Worm (Caenorhabditis elegans): ENCODE results near the gene C09B9.2.

Gene C09B9.2

DNA sequence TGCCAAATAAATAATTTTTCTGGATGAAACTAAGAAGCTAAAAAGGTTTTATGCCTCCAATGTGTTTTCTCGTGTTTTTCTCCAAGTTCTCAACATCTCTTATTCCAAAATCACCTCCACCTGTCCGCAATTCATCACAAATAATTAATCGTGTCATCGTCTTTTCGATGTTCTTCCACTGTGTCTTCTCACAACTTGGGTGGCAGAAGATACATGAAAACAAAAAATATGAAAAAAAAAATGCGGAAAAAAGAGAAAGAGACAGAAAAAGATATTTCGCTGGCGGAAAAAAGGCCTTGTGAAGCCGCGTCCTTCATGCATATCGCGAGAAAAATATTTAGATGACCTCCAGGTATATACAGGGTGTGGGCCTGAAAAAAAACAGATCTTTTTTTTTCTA is 44.7 kb downstream of the C09B9.2 start:
- peak in 1 of 2 experiments; percentile 16 for TF ChIP-seq unc-62 (GFP tag; optimal IDR thresholded peaks at IDR 0.05 in 1 of 2)
- TF ChIP-seq unc-62 (tag; optimal IDR thresholded peaks at IDR 0.05): no peak
- TF ChIP-seq dmd-9 (GFP tag; IDR thresholded peaks at IDR 0.05): no peak
- no peak for TF ChIP-seq set-16 (GFP tag; IDR thresholded peaks at IDR 0.05)

DNA sequence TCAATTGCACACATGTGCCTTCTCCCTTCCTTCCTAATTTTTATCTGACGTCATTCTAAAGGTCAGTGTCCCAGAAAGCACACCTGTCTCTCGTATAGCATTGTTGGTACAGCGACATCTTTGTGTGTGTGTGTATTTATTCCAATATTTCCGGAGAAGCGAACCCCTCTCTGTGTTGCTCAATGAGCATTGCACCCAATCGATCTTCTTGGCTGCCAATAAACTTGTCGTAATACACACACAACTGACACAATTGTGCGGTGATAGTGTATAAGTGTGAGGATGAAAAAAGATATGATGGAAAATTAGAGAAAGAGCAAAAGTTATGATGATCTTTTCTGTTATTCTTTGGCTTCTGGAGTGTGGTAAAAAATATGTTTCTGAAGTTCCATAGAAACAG is 47.5 kb downstream of the C09B9.2 start:
- TF ChIP-seq nhr-111 (GFP tag; optimal IDR thresholded peaks at IDR 0.05): no peak
- no peak for TF ChIP-seq hmg-1.1 (GFP tag; IDR thresholded peaks at IDR 0.05)
- no peak for TF ChIP-seq ZK546.5 (tag; optimal IDR thresholded peaks at IDR 0.05)
- no peak for TF ChIP-seq lin-1 (GFP tag; IDR thresholded peaks at IDR 0.05)
- peak in 1 of 2 experiments; percentile 60 for TF ChIP-seq daf-16 (GFP tag; optimal IDR thresholded peaks at IDR 0.05)
- no peak for TF ChIP-seq daf-16 (tag; optimal IDR thresholded peaks at IDR 0.05)

DNA sequence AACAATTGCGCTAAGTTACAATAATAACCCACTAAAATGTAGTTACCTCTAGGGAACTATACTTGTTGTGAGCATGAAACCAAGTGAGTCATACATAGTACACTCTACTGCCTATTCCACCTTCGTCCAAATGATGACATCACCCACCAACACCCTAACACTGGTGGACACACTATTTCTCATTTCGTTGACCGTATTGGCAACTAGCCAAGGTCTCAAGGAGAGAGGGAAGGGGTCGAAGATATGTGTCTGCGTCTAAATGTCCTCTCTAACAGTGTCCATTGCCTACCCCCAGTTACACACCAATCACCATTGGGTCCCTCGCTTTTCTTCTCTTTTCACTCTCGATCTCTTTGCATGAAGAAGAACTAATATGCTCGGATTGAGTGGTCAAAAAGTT is 48.8 kb downstream of the C09B9.2 start:
- TF ChIP-seq hmg-1.1 (GFP tag; IDR thresholded peaks at IDR 0.05) (0 out of 2 replicates have a peak, but pooled peaks have one; percentile 29), madf-9 (GFP tag; conservative IDR thresholded peaks at IDR 0.05) (no peak), aha-1 (tag) (peak; percentile 85), egl-43 (GFP tag; IDR thresholded peaks at IDR 0.05) (no peak), madf-5 (GFP tag; IDR thresholded peaks at IDR 0.05) (no peak), unc-62 (GFP tag; optimal IDR thresholded peaks at IDR 0.05 in 1 of 2) (peak in 1 of 2 experiments; percentile 63), unc-62 (tag; optimal IDR thresholded peaks at IDR 0.05) (no peak), nhr-6 (tag; optimal IDR thresholded peaks at IDR 0.05) (peak; percentile 56)

DNA sequence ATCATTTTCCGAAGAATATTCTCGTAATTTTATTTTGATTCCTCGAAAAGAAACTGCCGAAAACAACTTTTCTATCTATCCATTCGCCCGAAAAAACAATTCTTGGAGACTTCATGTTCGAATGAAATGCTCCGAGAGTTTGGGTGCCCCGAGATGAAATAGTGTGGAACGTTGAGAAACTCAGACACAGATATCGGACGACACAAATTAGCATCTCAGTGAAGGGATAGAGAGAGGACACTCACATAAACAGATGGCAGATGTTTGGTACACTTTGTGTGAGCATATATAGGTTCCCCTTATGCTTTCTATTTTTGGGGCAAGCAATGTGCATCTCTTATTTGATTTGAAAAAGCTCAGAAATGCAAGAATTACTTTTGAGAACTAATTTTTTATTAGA is 49.8 kb downstream of the C09B9.2 start:
- peak in 1 of 2 experiments; percentile 60 for TF ChIP-seq unc-62 (GFP tag; optimal IDR thresholded peaks at IDR 0.05 in 1 of 2)
- TF ChIP-seq unc-62 (tag; optimal IDR thresholded peaks at IDR 0.05): no peak
- TF ChIP-seq aha-1 (tag): peak; percentile 88
- TF ChIP-seq dmd-8 (GFP tag; IDR thresholded peaks at IDR 0.05): no peak
- TF ChIP-seq madf-9 (GFP tag; conservative IDR thresholded peaks at IDR 0.05): no peak
- TF ChIP-seq hlh-11 (tag; optimal IDR thresholded peaks at IDR 0.05): no peak
- TF ChIP-seq hmg-1.1 (GFP tag; IDR thresholded peaks at IDR 0.05): no peak
- peak in 1 of 2 experiments; percentile 32 for TF ChIP-seq daf-16 (GFP tag; optimal IDR thresholded peaks at IDR 0.05)
- no peak for TF ChIP-seq daf-16 (tag; optimal IDR thresholded peaks at IDR 0.05)
- peak in 1 of 2 experiments; percentile 12 for TF ChIP-seq lsy-2 (tag; optimal IDR thresholded peaks at IDR 0.05)
- no peak for TF ChIP-seq nhr-77 (tag; optimal IDR thresholded peaks at IDR 0.05)
- no peak for TF ChIP-seq R02D3.7 (tag; optimal IDR thresholded peaks at IDR 0.05)
- TF ChIP-seq nhr-10 (tag; optimal IDR thresholded peaks at IDR 0.05): no peak
- no peak for TF ChIP-seq ztf-11 (tag; optimal IDR thresholded peaks at IDR 0.05)
- TF ChIP-seq mep-1 (tag; optimal IDR thresholded peaks at IDR 0.05): no peak
